Worm (Caenorhabditis elegans): Measurements from ENCODE around the gene Y39B6A.13.

- no peak for TF ChIP-seq pha-4 (tag; optimal IDR thresholded peaks at IDR 0.05)
- TF ChIP-seq fkh-10 (GFP tag; optimal IDR thresholded peaks at IDR 0.05) = no peak
- no peak for TF ChIP-seq nhr-11 (tag; optimal IDR thresholded peaks at IDR 0.05)
Observed at ce11 chrV:19153806-19154205, 34.6 kb upstream of the Y39B6A.13 start, which contains the start of gene tsp-13.
